Fruit fly (Drosophila melanogaster) whole organism: Measurements from ENCODE around the gene CG17752.

ENCODE experiments used
- CG8478 ChIP-seq: fragments of >200 bp; optimal IDR thresholded peaks from 2 replicates; lab custom pipeline; 2018; ENCODE audit warnings: inconsistent platforms
- Dll ChIP-seq: fragments of >200 bp; optimal IDR thresholded peaks from 2 replicates; lab custom pipeline; 2017
- EcR ChIP-seq, 2 experiments: fragments of >200 bp; optimal IDR thresholded peaks; 2 replicates each; lab custom pipeline; 2017; ENCODE audit warnings: missing biosample characterization in 2 of 2, missing genetic modification characterization in 2 of 2, missing genetic modification reagents in 2 of 2
- pan ChIP-seq: fragments of >200 bp; optimal IDR thresholded peaks from 2 replicates; lab custom pipeline; 2017
- psq ChIP-seq: fragments of >200 bp; optimal IDR thresholded peaks from 2 replicates; lab custom pipeline; 2017
- usp ChIP-seq: fragments of >200 bp; optimal IDR thresholded peaks from 2 replicates; lab custom pipeline; 2017; ENCODE audit warnings: missing biosample characterization, missing genetic modification characterization, mixed read lengths

DNA sequence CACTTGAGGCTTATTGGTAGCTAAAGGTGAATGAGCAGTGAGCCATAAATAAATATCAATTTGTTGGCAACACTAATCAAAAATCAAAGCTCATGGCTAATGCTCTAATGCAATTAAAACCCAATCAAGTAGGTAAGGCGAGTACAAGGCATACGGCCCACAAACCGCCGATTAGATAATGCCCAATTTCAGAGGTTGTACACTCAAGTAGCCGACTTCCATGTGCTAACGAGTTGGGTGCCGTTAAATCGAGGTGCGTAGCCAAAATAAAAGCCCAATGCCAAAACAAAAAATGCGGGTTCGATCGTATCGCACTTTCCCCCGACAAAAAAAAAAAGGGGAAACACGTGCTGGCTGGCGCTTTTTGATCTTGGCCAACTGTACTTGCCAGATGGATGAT, 12.0 kb downstream of the CG17752 start:
- TF ChIP-seq Dll (lab: Kevin White, UChicago) (no peak), EcR (GFP tag; optimal IDR thresholded peaks at IDR 0.05; lab: Kevin White, UChicago) (no peak), pan (no peak), usp (no peak), psq (no peak), CG8478 (no peak)
